Worm (Caenorhabditis elegans) whole organism, L2 larva: Measurements from ENCODE around the gene C08A9.3.

ENCODE experiments used
- ZK546.5 ChIP-seq: sonication (generic microtip); optimal IDR thresholded peaks from 2 replicates; lab custom pipeline; 2017; ENCODE audit warnings: missing biosample characterization, missing genetic modification characterization
- egl-27 ChIP-seq: sonication (generic microtip); optimal IDR thresholded peaks from 3 replicates; lab custom pipeline; 2017; ENCODE audit warnings: missing biosample characterization, missing genetic modification reagents, missing genetic modification characterization
- lsy-2 ChIP-seq, 2 experiments: fragments of 150-350 bp in 1 of 2; sonication (generic microtip) in 1 of 2; optimal IDR thresholded peaks; 2 replicates each; lab custom pipeline; 2014 to 2017; ENCODE audit warnings: missing biosample characterization in 2 of 2, missing genetic modification characterization in 2 of 2
- nhr-23 ChIP-seq: fragments of 150-350 bp; optimal IDR thresholded peaks from 2 replicates; lab custom pipeline; 2014; ENCODE audit warnings: missing biosample characterization, missing genetic modification reagents, missing genetic modification characterization
- nhr-237 ChIP-seq: fragments of 150-350 bp; optimal IDR thresholded peaks from 2 replicates; lab custom pipeline; 2014; ENCODE audit warnings: missing biosample characterization, missing genetic modification characterization
- zag-1 ChIP-seq: fragments of 150-350 bp; optimal IDR thresholded peaks from 2 replicates; lab custom pipeline; 2014; ENCODE audit warnings: missing biosample characterization, missing genetic modification characterization

ce11 chrX:17110555-17110954 lies 17.5 kb upstream of the C08A9.3 start, which contains the start of gene lido-5:
- TF ChIP-seq lsy-2 (tag; optimal IDR thresholded peaks at IDR 0.05; lab: Kevin White, UChicago) (no peak), zag-1 (tag; lab: Kevin White, UChicago) (no peak), nhr-237 (no peak), ZK546.5 (tag; lab: Kevin White, UChicago) (no peak), egl-27 (no peak), nhr-23 (tag; lab: Kevin White, UChicago) (no peak)
